Worm (Caenorhabditis elegans) whole organism, L1 larva: ENCODE data around the gene glb-29.
A peak's percentile ranks its signal among the peaks of the same experiment; 100 is the strongest.

Experiments
- aly-2 ChIP-seq: fragments of 150-350 bp; optimal IDR thresholded peaks from 2 replicates; lab custom pipeline; 2014; ENCODE audit warnings: missing biosample characterization, missing genetic modification characterization
- ces-1 ChIP-seq: fragments of 150-350 bp; optimal IDR thresholded peaks from 2 replicates; lab custom pipeline; 2014; ENCODE audit warnings: missing biosample characterization, missing genetic modification reagents, missing genetic modification characterization
- dsc-1 ChIP-seq: sonication (generic microtip); optimal IDR thresholded peaks from 2 replicates; lab custom pipeline; 2016; ENCODE audit warnings: mild to moderate bottlenecking, missing genetic modification characterization, missing compliant biosample characterization
- lir-3 ChIP-seq: sonication (generic microtip); optimal IDR thresholded peaks from 2 replicates; lab custom pipeline; 2016; ENCODE audit warnings: mild to moderate bottlenecking, missing genetic modification characterization, moderate library complexity, missing compliant biosample characterization; ENCODE audit not compliant: poor library complexity
- mdl-1 ChIP-seq, 2 experiments: fragments of 150-350 bp; optimal IDR thresholded peaks; 2 replicates each; lab custom pipeline; 2014 to 2017; ENCODE audit warnings: missing biosample characterization in 2 of 2, missing genetic modification characterization in 2 of 2, inconsistent platforms in 1 of 2
- nhr-11 ChIP-seq: fragments of 150-350 bp; optimal IDR thresholded peaks from 2 replicates; lab custom pipeline; 2014; ENCODE audit warnings: missing biosample characterization, missing genetic modification characterization
- nhr-19 ChIP-seq: fragments of 200-800 bp; sonication (Bioruptor generic); conservative IDR thresholded peaks from 2 replicates; pipeline ENCODE4 v1.3.6; 2022; ENCODE audit warnings: missing genetic modification characterization, missing compliant biosample characterization
- nhr-20 ChIP-seq: sonication (generic microtip); optimal IDR thresholded peaks from 2 replicates; lab custom pipeline; 2016; ENCODE audit warnings: mild to moderate bottlenecking, missing genetic modification characterization, missing compliant biosample characterization
- nhr-237 ChIP-seq: fragments of 150-350 bp; optimal IDR thresholded peaks from 2 replicates; lab custom pipeline; 2014; ENCODE audit warnings: missing biosample characterization, missing genetic modification characterization
- nhr-77 ChIP-seq: fragments of 150-350 bp; optimal IDR thresholded peaks from 2 replicates; lab custom pipeline; 2014; ENCODE audit warnings: missing biosample characterization, missing genetic modification characterization
- sptf-1 ChIP-seq: fragments of 150-350 bp; optimal IDR thresholded peaks from 2 replicates; lab custom pipeline; 2014; ENCODE audit warnings: missing biosample characterization, missing genetic modification characterization
- unc-62 ChIP-seq: fragments of 150-350 bp; optimal IDR thresholded peaks from 2 replicates; lab custom pipeline; 2014; ENCODE audit warnings: missing biosample characterization, missing genetic modification reagents, missing genetic modification characterization

DNA sequence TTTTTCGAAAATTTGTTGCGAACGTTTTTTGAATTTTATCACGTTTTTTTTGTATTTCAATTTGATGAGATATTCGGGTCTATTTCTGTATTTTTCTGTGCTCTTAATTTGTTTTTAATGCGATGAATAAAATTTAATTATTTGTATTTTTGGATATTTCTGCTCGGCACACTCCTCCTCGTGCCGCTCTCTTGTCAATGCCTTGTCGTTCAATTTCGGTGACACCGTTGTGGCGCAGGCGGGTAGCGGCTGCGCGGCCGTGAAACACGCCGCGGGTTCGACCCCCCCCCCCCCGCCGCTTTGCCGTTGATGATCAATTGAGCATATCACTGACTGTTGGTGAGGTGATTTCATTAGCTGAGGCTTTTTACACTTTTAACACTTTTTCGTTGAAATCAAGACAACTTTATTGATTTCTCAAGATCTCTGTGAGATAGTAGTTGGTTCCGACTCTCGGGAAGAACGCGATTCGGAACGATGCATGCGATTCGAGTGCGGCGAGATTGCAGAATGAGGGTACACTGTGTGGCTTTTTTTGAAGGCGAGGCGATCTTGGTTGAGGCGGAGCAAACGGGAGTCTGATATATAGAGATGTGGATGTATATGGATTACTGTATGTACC, 48.2 kb upstream of the glb-29 start:
- TF ChIP-seq aly-2 (tag; lab: Kevin White, UChicago) (no peak), nhr-237 (tag; lab: Kevin White, UChicago) (no peak), dsc-1 (tag; lab: Kevin White, UChicago) (peak; percentile 81), unc-62 (GFP tag; lab: Kevin White, UChicago) (no peak), nhr-20 (tag; lab: Kevin White, UChicago) (peak; percentile 56), sptf-1 (no peak), nhr-11 (tag; lab: Kevin White, UChicago) (no peak), nhr-77 (tag; lab: Kevin White, UChicago) (peak; percentile 47), nhr-19 (GFP tag; lab: Robert Waterston, UW) (peak; percentile 77), mdl-1 (tag; optimal IDR thresholded peaks at IDR 0.05; lab: Kevin White, UChicago) (peak in 1 of 2 experiments; percentile 2), lir-3 (tag; lab: Kevin White, UChicago) (peak; percentile 59), ces-1 (GFP tag; lab: Kevin White, UChicago) (no peak)
